Worm (Caenorhabditis elegans): Measurements from ENCODE around the gene srbc-51.

DNA sequence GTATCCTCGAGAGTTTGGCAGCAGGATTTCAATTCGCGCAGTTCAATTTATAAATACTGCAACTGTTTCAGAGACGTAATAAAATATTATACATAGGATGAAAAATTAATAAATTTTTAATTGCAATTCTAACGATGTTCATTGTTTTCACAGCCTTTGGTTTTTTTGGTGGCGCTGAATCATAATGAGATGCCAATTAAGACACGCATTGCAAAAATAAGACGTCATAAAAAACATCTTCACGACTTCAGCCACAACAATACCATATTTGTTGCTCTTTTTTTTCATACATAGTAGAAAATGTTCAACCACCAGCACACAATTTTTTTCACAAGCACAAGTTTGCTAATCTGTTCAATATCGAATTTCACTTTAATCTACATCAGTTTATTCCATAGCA lies 46.1 kb downstream of the srbc-51 start, which contains the start of gene str-56:
- no peak for TF ChIP-seq sem-4 (tag; optimal IDR thresholded peaks at IDR 0.05)
- no peak for TF ChIP-seq ceh-82 (tag; optimal IDR thresholded peaks at IDR 0.05)
- no peak for TF ChIP-seq elt-1 (tag; optimal IDR thresholded peaks at IDR 0.05)
- no peak for TF ChIP-seq elt-3 (tag; optimal IDR thresholded peaks at IDR 0.05)
- no peak for TF ChIP-seq ama-1 (optimal IDR thresholded peaks at IDR 0.05)
- no peak for TF ChIP-seq dmd-4 (tag; optimal IDR thresholded peaks at IDR 0.05)
- no peak for TF ChIP-seq unc-62 (GFP tag; optimal IDR thresholded peaks at IDR 0.05)
